Fruit fly (Drosophila melanogaster) S2 (cell line): ENCODE measurements around the gene Or67d.

Source experiments
- CG8478 ChIP-seq: fragments of >200 bp; optimal IDR thresholded peaks from 2 replicates; lab custom pipeline; 2018
- CTCF ChIP-seq, 2 experiments: fragments of >200 bp; optimal IDR thresholded peaks; 2 replicates each; lab custom pipeline; 2018

DNA sequence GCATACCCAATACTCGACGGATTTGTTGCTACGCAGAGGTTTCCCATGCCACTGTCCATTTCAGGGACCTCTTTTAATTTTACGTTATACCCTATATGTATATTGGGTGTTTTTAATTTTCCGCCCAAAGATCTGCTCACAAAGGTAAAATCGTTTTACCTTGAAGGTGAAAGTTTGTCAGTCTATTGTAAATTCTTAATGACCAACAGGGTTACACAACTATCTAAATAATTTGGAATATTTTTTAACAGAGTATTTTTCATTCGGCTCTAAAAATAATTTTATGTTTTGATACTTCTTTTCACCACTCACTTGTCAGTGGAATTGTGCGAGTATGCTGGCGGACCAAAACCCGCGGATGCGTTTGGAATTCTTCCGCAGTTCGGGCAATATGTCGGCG lies 5.4 kb upstream of the Or67d start:
- TF ChIP-seq CTCF (optimal IDR thresholded peaks at IDR 0.05; lab: Kevin White, UChicago) (no peak), CG8478 (no peak)
